Worm (Caenorhabditis elegans) whole organism, mixed stage, embryonic: ENCODE measurements around the gene srx-97.

Source experiments
- M03D4.4 ChIP-seq: sonication (generic microtip); optimal IDR thresholded peaks from 2 replicates; lab custom pipeline; 2017; ENCODE audit warnings: mild to moderate bottlenecking, missing genetic modification characterization, missing compliant biosample characterization
- bed-3 ChIP-seq: fragments of 200-800 bp; sonication (Bioruptor generic); optimal IDR thresholded peaks from 3 replicates; lab custom pipeline; 2018; ENCODE audit warnings: mild to moderate bottlenecking, missing genetic modification characterization, moderate library complexity, missing compliant biosample characterization
- blmp-1 ChIP-seq: fragments of 150-350 bp; optimal IDR thresholded peaks from 2 replicates; lab custom pipeline; 2014; ENCODE audit warnings: missing biosample characterization, missing genetic modification characterization
- ceh-39 ChIP-seq: fragments of 150-350 bp; optimal IDR thresholded peaks from 2 replicates; lab custom pipeline; 2014; ENCODE audit warnings: missing biosample characterization, missing genetic modification characterization
- ceh-43 ChIP-seq: fragments of 200-800 bp; sonication (Bioruptor generic); optimal IDR thresholded peaks from 2 replicates; lab custom pipeline; 2018; ENCODE audit warnings: mild to moderate bottlenecking, missing genetic modification characterization, moderate library complexity, missing compliant biosample characterization
- ceh-83 ChIP-seq: fragments of 200-800 bp; sonication (Bioruptor generic); optimal IDR thresholded peaks from 2 replicates; lab custom pipeline; 2018; ENCODE audit warnings: mild to moderate bottlenecking, missing genetic modification characterization, missing compliant biosample characterization
- ces-1 ChIP-seq: fragments of 150-350 bp; optimal IDR thresholded peaks from 2 replicates; lab custom pipeline; 2014; ENCODE audit warnings: missing biosample characterization, missing genetic modification reagents, missing genetic modification characterization
- cnd-1 ChIP-seq: fragments of 200-800 bp; sonication (Bioruptor generic); optimal IDR thresholded peaks from 2 replicates; lab custom pipeline; 2018; ENCODE audit warnings: mild to moderate bottlenecking, missing genetic modification characterization, missing compliant biosample characterization
- drap-1 ChIP-seq: fragments of 200-800 bp; sonication (Bioruptor generic); optimal IDR thresholded peaks from 3 replicates; lab custom pipeline; 2018; ENCODE audit warnings: mild to moderate bottlenecking, missing genetic modification characterization, missing compliant biosample characterization
- elt-1 ChIP-seq: sonication (generic microtip); optimal IDR thresholded peaks from 2 replicates; lab custom pipeline; 2017; ENCODE audit warnings: missing genetic modification characterization, mild to moderate bottlenecking, missing compliant biosample characterization, antibody characterized with exemption, moderate library complexity, borderline replicate concordance; ENCODE audit not compliant: insufficient read depth
- flh-1 ChIP-seq: fragments of 200-800 bp; sonication (Bioruptor generic); optimal IDR thresholded peaks from 2 replicates; lab custom pipeline; 2018; ENCODE audit warnings: mild to moderate bottlenecking, missing genetic modification characterization, moderate library complexity, missing compliant biosample characterization
- ham-2 ChIP-seq: fragments of 200-800 bp; sonication (Bioruptor generic); optimal IDR thresholded peaks from 2 replicates; lab custom pipeline; 2018; ENCODE audit warnings: mild to moderate bottlenecking, missing genetic modification characterization, missing compliant biosample characterization
- hlh-1 ChIP-seq: fragments of 150-350 bp; optimal IDR thresholded peaks from 2 replicates; lab custom pipeline; 2014; ENCODE audit warnings: missing biosample characterization, missing genetic modification reagents, missing genetic modification characterization
- lin-13 ChIP-seq: fragments of 150-350 bp; optimal IDR thresholded peaks from 2 replicates; lab custom pipeline; 2014; ENCODE audit warnings: missing biosample characterization, missing genetic modification characterization
- lsy-2 ChIP-seq: fragments of 150-350 bp; optimal IDR thresholded peaks from 2 replicates; lab custom pipeline; 2014; ENCODE audit warnings: missing biosample characterization, missing genetic modification characterization
- mab-5 ChIP-seq: fragments of 150-350 bp; optimal IDR thresholded peaks from 2 replicates; lab custom pipeline; 2014; ENCODE audit warnings: missing biosample characterization, missing genetic modification characterization
- mep-1 ChIP-seq: fragments of 150-350 bp; optimal IDR thresholded peaks from 2 replicates; lab custom pipeline; 2017; ENCODE audit warnings: missing biosample characterization, missing genetic modification reagents, missing genetic modification characterization, inconsistent platforms
- mls-2 ChIP-seq: sonication (generic microtip); optimal IDR thresholded peaks from 2 replicates; lab custom pipeline; 2016; ENCODE audit warnings: mild to moderate bottlenecking, missing genetic modification characterization, moderate library complexity, missing compliant biosample characterization
- nhr-12 ChIP-seq: fragments of 150-350 bp; optimal IDR thresholded peaks from 2 replicates; lab custom pipeline; 2014; ENCODE audit warnings: missing biosample characterization, missing genetic modification characterization
- nhr-2 ChIP-seq: fragments of 150-350 bp; optimal IDR thresholded peaks from 2 replicates; lab custom pipeline; 2014; ENCODE audit warnings: missing biosample characterization, missing genetic modification characterization
- nhr-28 ChIP-seq: fragments of 150-350 bp; optimal IDR thresholded peaks from 2 replicates; lab custom pipeline; 2014; ENCODE audit warnings: missing biosample characterization, missing genetic modification characterization
- nhr-76 ChIP-seq: sonication (generic microtip); optimal IDR thresholded peaks from 2 replicates; lab custom pipeline; 2017; ENCODE audit warnings: missing biosample characterization, missing genetic modification characterization
- pha-4 ChIP-seq: fragments of 150-350 bp; optimal IDR thresholded peaks from 2 replicates; lab custom pipeline; 2018; ENCODE audit warnings: missing biosample characterization, missing genetic modification reagents, missing genetic modification characterization
- sem-2 ChIP-seq: fragments of 200-800 bp; sonication (Bioruptor generic); optimal IDR thresholded peaks from 2 replicates; lab custom pipeline; 2018; ENCODE audit warnings: mild to moderate bottlenecking, missing genetic modification characterization, missing compliant biosample characterization
- sptf-1 ChIP-seq: sonication (generic microtip); optimal IDR thresholded peaks from 2 replicates; lab custom pipeline; 2017; ENCODE audit warnings: mild to moderate bottlenecking, missing genetic modification characterization, moderate library complexity, missing compliant biosample characterization
- tbx-8 ChIP-seq: fragments of 200-800 bp; sonication (Bioruptor generic); optimal IDR thresholded peaks from 2 replicates; lab custom pipeline; 2018; ENCODE audit warnings: mild to moderate bottlenecking, missing genetic modification characterization, moderate library complexity, missing compliant biosample characterization
- unc-120 ChIP-seq: sonication (generic microtip); optimal IDR thresholded peaks from 2 replicates; lab custom pipeline; 2017; ENCODE audit warnings: missing genetic modification characterization, missing compliant biosample characterization; ENCODE audit not compliant: poor library complexity, severe bottlenecking
- unc-62 ChIP-seq: fragments of 150-350 bp; optimal IDR thresholded peaks from 2 replicates; lab custom pipeline; 2014; ENCODE audit warnings: missing biosample characterization, missing genetic modification reagents, missing genetic modification characterization
- zip-8 ChIP-seq: fragments of 150-350 bp; optimal IDR thresholded peaks from 2 replicates; lab custom pipeline; 2014; ENCODE audit warnings: missing biosample characterization, missing genetic modification characterization
- ztf-11 ChIP-seq: fragments of 150-350 bp; optimal IDR thresholded peaks from 2 replicates; lab custom pipeline; 2014; ENCODE audit warnings: missing biosample characterization, missing genetic modification characterization

srx-97 gene

ce11 chrII:3659776-3660175 is 9.4 kb downstream of the srx-97 start, which contains the start of gene F19B10.4:
Gene F19B10.4, plus strand, starts transcription at chrII:3660076.
- TF ChIP-seq sptf-1 (no peak), mep-1 (tag; lab: Kevin White, UChicago) (no peak), ceh-43 (GFP tag; lab: Kevin White, UChicago) (no peak), tbx-8 (GFP tag; lab: Kevin White, UChicago) (no peak), sem-2 (no peak), ceh-39 (tag; lab: Kevin White, UChicago) (no peak), mab-5 (tag; lab: Kevin White, UChicago) (no peak), bed-3 (GFP tag; lab: Kevin White, UChicago) (no peak), lsy-2 (tag; lab: Kevin White, UChicago) (no peak), M03D4.4 (no peak), zip-8 (tag; lab: Kevin White, UChicago) (no peak), ces-1 (GFP tag; lab: Kevin White, UChicago) (no peak), elt-1 (no peak), ham-2 (GFP tag; lab: Kevin White, UChicago) (no peak), unc-62 (GFP tag; lab: Kevin White, UChicago) (no peak), pha-4 (tag; lab: Kevin White, UChicago) (no peak)
- TF ChIP-seq, all 35 proteins: peak for 0

- TF ChIP-seq blmp-1 (no peak), nhr-28 (tag; lab: Kevin White, UChicago) (no peak), drap-1 (GFP tag; lab: Kevin White, UChicago) (no peak), unc-120 (tag; lab: Kevin White, UChicago) (no peak), sem-2 (no peak), mep-1 (tag; lab: Kevin White, UChicago) (no peak), cnd-1 (tag; lab: Kevin White, UChicago) (no peak), elt-1 (no peak), zip-8 (tag; lab: Kevin White, UChicago) (no peak), ceh-39 (tag; lab: Kevin White, UChicago) (no peak), ceh-83 (GFP tag; lab: Kevin White, UChicago) (no peak), nhr-76 (tag; lab: Kevin White, UChicago) (no peak), mab-5 (tag; lab: Kevin White, UChicago) (no peak), nhr-12 (tag; lab: Kevin White, UChicago) (no peak), flh-1 (GFP tag; lab: Kevin White, UChicago) (no peak), lin-13 (tag; lab: Kevin White, UChicago) (no peak)
Measured at ce11 chrII:3655378-3655777, 13.8 kb downstream of the srx-97 start, which contains the start of gene F19B10.5. Gene F19B10.5, plus strand, starts transcription at chrII:3655678.

DNA sequence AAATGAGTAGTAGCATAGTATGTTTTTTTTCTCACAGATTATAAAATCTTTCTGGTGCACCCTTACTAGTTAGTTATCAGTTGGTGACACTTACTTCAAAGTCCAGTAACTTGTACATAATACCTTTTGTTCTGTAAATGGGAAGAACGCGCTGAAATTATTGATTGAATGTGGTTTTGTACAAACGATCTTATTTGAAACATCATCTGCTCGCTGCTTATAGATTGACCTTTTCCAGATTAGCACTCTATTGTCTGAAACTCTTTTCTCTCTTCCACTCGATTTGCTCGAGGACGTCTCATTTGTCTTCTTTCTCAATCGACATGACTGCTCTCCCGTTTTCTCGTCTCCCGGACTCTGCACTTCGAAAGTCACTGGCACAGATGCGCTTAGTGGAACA is 22.1 kb downstream of the srx-97 start, which contains the start of gene fbxb-33:
fbxb-33 (plus strand) TSS at position 301 of the 400 bp plus-strand sequence.
- TF ChIP-seq ceh-39 (tag; lab: Kevin White, UChicago) (no peak), ham-2 (GFP tag; lab: Kevin White, UChicago) (no peak), ces-1 (GFP tag; lab: Kevin White, UChicago) (no peak), ceh-83 (GFP tag; lab: Kevin White, UChicago) (no peak), blmp-1 (no peak), lsy-2 (tag; lab: Kevin White, UChicago) (no peak), mls-2 (tag; lab: Kevin White, UChicago) (no peak)

- no peak for TF ChIP-seq mls-2 (tag; lab: Kevin White, UChicago)
- no peak for TF ChIP-seq blmp-1
- no peak for TF ChIP-seq ces-1 (GFP tag; lab: Kevin White, UChicago)
- TF ChIP-seq drap-1 (GFP tag; lab: Kevin White, UChicago), result no peak
- TF ChIP-seq ceh-39 (tag; lab: Kevin White, UChicago), result no peak
- no peak for TF ChIP-seq sem-2
- no peak for TF ChIP-seq hlh-1 (tag; lab: Kevin White, UChicago)
- no peak for TF ChIP-seq elt-1
- no peak for TF ChIP-seq bed-3 (GFP tag; lab: Kevin White, UChicago)
- no peak for TF ChIP-seq ceh-83 (GFP tag; lab: Kevin White, UChicago)
- no peak for TF ChIP-seq lin-13 (tag; lab: Kevin White, UChicago)
- TF ChIP-seq ztf-11, result no peak
- TF ChIP-seq ham-2 (GFP tag; lab: Kevin White, UChicago), result no peak
- TF ChIP-seq mab-5 (tag; lab: Kevin White, UChicago), result no peak
- no peak for TF ChIP-seq nhr-76 (tag; lab: Kevin White, UChicago)
Measured at ce11 chrII:3641197-3641596, 28.0 kb downstream of the srx-97 start, which contains the start of gene M151.1. Gene M151.1, plus strand, starts transcription at chrII:3641497.

- TF ChIP-seq nhr-2 (no peak), M03D4.4 (no peak), ceh-39 (tag; lab: Kevin White, UChicago) (no peak), unc-120 (tag; lab: Kevin White, UChicago) (no peak), nhr-76 (tag; lab: Kevin White, UChicago) (no peak), bed-3 (GFP tag; lab: Kevin White, UChicago) (no peak), mab-5 (tag; lab: Kevin White, UChicago) (no peak), flh-1 (GFP tag; lab: Kevin White, UChicago) (no peak), elt-1 (no peak)
- TF ChIP-seq, all 35 proteins: peak for 0
Measured at ce11 chrII:3640197-3640596, 29.0 kb downstream of the srx-97 start, which contains the start of gene M151.10. Gene M151.10, minus strand, starts transcription at chrII:3640297.
